Fruit fly (Drosophila melanogaster): Measurements from ENCODE around the gene CG17721.

CG17721 gene

DNA sequence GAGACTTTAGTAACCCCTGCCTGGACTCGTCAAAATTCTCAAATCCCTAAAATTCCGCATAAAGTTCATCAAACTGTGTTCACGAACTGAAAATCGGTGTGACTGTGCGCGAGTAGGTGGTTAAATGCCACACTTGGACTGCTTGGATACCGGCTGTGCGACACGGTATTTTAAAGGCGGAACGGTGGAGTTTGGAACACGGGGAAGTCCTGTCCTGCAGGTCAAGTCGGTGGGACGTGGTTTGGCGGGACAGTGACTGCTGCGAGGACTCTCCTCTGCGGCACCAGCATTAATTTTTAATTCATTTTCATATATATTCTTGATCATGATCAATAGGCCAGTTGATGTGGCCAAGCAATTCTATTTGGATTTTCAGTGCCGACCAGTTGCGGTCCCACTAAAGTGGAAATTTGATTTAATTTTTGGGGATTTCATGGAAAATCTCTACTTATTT lies at the start of gene CG17721, which contains the start of gene Arfip:
CG17721 (plus strand) TSS at position 223 of the 454 bp plus-strand sequence.
Arfip (minus strand) TSS at position 96 of the 454 bp plus-strand sequence.
- no peak for TF ChIP-seq gt (GFP tag; IDR thresholded peaks at IDR 0.05)
- no peak for TF ChIP-seq CG42726 (GFP tag; IDR thresholded peaks at IDR 0.05; ENCODE audit: partially characterized antibody)
- no peak for TF ChIP-seq gcm2 (GFP tag; optimal IDR thresholded peaks at IDR 0.05)
- no peak for TF ChIP-seq jing (GFP tag; optimal IDR thresholded peaks at IDR 0.05)
- no peak for TF ChIP-seq CG16863 (GFP tag; optimal IDR thresholded peaks at IDR 0.05)
- no peak for TF ChIP-seq mam (GFP tag; optimal IDR thresholded peaks at IDR 0.05)
- no peak for TF ChIP-seq stc (GFP tag; IDR thresholded peaks at IDR 0.05)
- TF ChIP-seq CG10565 (GFP tag; optimal IDR thresholded peaks at IDR 0.05) = no peak
- TF ChIP-seq kni (GFP tag; optimal IDR thresholded peaks at IDR 0.05) = no peak
- no peak for TF ChIP-seq CG1647 (GFP tag; optimal IDR thresholded peaks at IDR 0.05)
- TF ChIP-seq CG31224 (GFP tag; IDR thresholded peaks at IDR 0.05) = no peak
- no peak for TF ChIP-seq Lpt (GFP tag; optimal IDR thresholded peaks at IDR 0.05)
- peak; percentile 81 for TF ChIP-seq CG12659 (GFP tag; optimal IDR thresholded peaks at IDR 0.05)
- TF ChIP-seq CG2875 (GFP tag; optimal IDR thresholded peaks at IDR 0.05) = no peak
- no peak for TF ChIP-seq oc (tag; optimal IDR thresholded peaks at IDR 0.05)
- no peak for TF ChIP-seq pros (GFP tag; optimal IDR thresholded peaks at IDR 0.05)
- no peak for TF ChIP-seq CG9876 (GFP tag; optimal IDR thresholded peaks at IDR 0.05)
- no peak for TF ChIP-seq CG10321 (GFP tag; IDR thresholded peaks at IDR 0.05)
- TF ChIP-seq ind (GFP tag; optimal IDR thresholded peaks at IDR 0.05) = no peak
- TF ChIP-seq Fer2 (tag; optimal IDR thresholded peaks at IDR 0.05) = no peak
- no peak for TF ChIP-seq sima (GFP tag; optimal IDR thresholded peaks at IDR 0.05)
- no peak for TF ChIP-seq lbe (GFP tag; optimal IDR thresholded peaks at IDR 0.05)
- TF ChIP-seq CG14441 (GFP tag; IDR thresholded peaks at IDR 0.05) = no peak
- TF ChIP-seq E2f2 (GFP tag; IDR thresholded peaks at IDR 0.05) = peak; percentile 58
- no peak for TF ChIP-seq Scr (GFP tag; IDR thresholded peaks at IDR 0.05; ENCODE audit: partially characterized antibody)
- no peak for TF ChIP-seq chinmo (GFP tag; IDR thresholded peaks at IDR 0.05; ENCODE audit: partially characterized antibody)
- TF ChIP-seq ham (GFP tag; IDR thresholded peaks at IDR 0.05) = no peak
- peak; percentile 21 for TF ChIP-seq CG2116 (GFP tag; optimal IDR thresholded peaks at IDR 0.05)
- no peak for TF ChIP-seq sim (GFP tag; IDR thresholded peaks at IDR 0.05)
- no peak for TF ChIP-seq dmrt11E (tag; optimal IDR thresholded peaks at IDR 0.05)
- TF ChIP-seq zen2 (GFP tag; IDR thresholded peaks at IDR 0.05; ENCODE audit: partially characterized antibody) = no peak
- TF ChIP-seq wek (GFP tag; optimal IDR thresholded peaks at IDR 0.05) = no peak
- TF ChIP-seq cad (GFP tag; optimal IDR thresholded peaks at IDR 0.05) = no peak
- no peak for TF ChIP-seq CG8281 (tag; optimal IDR thresholded peaks at IDR 0.05)
- TF ChIP-seq CG17802 (tag; optimal IDR thresholded peaks at IDR 0.05) = peak; percentile 5
- no peak for TF ChIP-seq Rfx (GFP tag; IDR thresholded peaks at IDR 0.05)
- no peak for TF ChIP-seq Doc2 (GFP tag; IDR thresholded peaks at IDR 0.05)
- no peak for TF ChIP-seq Gug (GFP tag; IDR thresholded peaks at IDR 0.05)
- TF ChIP-seq CG17829 (tag; optimal IDR thresholded peaks at IDR 0.05) = peak; percentile 49
- TF ChIP-seq vnd (GFP tag; IDR thresholded peaks at IDR 0.05; ENCODE audit: partially characterized antibody) = no peak
- no peak for TF ChIP-seq wdn (GFP tag; IDR thresholded peaks at IDR 0.05)
- TF ChIP-seq lilli (GFP tag; optimal IDR thresholded peaks at IDR 0.05) = no peak
- no peak for TF ChIP-seq Max (GFP tag; optimal IDR thresholded peaks at IDR 0.05)
- no peak for TF ChIP-seq Mad (GFP tag; optimal IDR thresholded peaks at IDR 0.05)
- no peak for TF ChIP-seq CG4820 (GFP tag; optimal IDR thresholded peaks at IDR 0.05)
- peak; percentile 67 for TF ChIP-seq CG1603 (tag; optimal IDR thresholded peaks at IDR 0.05)
- no peak for TF ChIP-seq CG11695 (GFP tag; IDR thresholded peaks at IDR 0.05)
- TF ChIP-seq CG43689 (GFP tag; IDR thresholded peaks at IDR 0.05) = no peak
- no peak for TF ChIP-seq bigmax (GFP tag; optimal IDR thresholded peaks at IDR 0.05)
- no peak for TF ChIP-seq zf30C (GFP tag; optimal IDR thresholded peaks at IDR 0.05)
- peak; percentile 35 for TF ChIP-seq HmgZ (tag; optimal IDR thresholded peaks at IDR 0.05)
- peak; percentile 26 for TF ChIP-seq Nf-YC (tag; optimal IDR thresholded peaks at IDR 0.05)
